Worm (Caenorhabditis elegans): ENCODE data around the gene aqp-11.

DNA sequence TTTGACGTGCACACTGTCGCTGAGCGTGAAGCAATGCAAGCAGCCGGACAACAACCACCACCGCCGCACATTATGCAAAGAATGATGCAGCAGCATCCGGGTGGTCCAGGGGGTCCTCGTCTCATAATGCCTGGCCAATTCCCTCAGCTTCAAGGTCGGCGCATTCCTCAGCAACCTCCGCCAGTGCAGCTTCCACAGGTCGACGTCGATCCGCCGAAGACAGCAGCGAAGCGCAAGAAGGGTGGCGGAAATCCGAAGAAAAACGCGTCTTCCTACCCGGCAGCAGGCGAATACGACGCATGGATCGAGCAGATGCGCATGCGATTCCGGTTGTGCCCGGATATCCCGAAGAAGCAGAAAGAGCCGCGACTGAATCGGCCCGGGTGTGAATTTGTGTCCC, 21.7 kb upstream of the aqp-11 start:
- no peak for TF ChIP-seq nhr-76 (tag; optimal IDR thresholded peaks at IDR 0.05)
- TF ChIP-seq ama-1 (optimal IDR thresholded peaks at IDR 0.05), result no peak
- no peak for TF ChIP-seq dmd-8 (GFP tag; IDR thresholded peaks at IDR 0.05)
- TF ChIP-seq lin-13 (GFP tag; optimal IDR thresholded peaks at IDR 0.05), result no peak
- TF ChIP-seq skn-1 (tag; optimal IDR thresholded peaks at IDR 0.05), result no peak
- TF ChIP-seq lsy-2 (tag; optimal IDR thresholded peaks at IDR 0.05), result no peak
- no peak for TF ChIP-seq mdl-1 (tag; optimal IDR thresholded peaks at IDR 0.05)
- TF ChIP-seq unc-39 (tag; optimal IDR thresholded peaks at IDR 0.05), result no peak
- no peak for TF ChIP-seq nhr-11 (tag; optimal IDR thresholded peaks at IDR 0.05)
- no peak for TF ChIP-seq unc-130 (GFP tag; optimal IDR thresholded peaks at IDR 0.05)
- TF ChIP-seq lin-1 (GFP tag; IDR thresholded peaks at IDR 0.05), result no peak
- no peak for TF ChIP-seq Y75B8A.6 (GFP tag; IDR thresholded peaks at IDR 0.05)
- TF ChIP-seq set-16 (GFP tag; IDR thresholded peaks at IDR 0.05), result peak; percentile 94
- TF ChIP-seq pha-4 (GFP tag; IDR thresholded peaks at IDR 0.05), result no peak
- no peak for TF ChIP-seq pha-4 (tag; optimal IDR thresholded peaks at IDR 0.05)

Measured in whole organism, L4 larva.